Fruit fly (Drosophila melanogaster) whole organism, pupa: ENCODE data around the gene Myc.

ENCODE experiments used
- CG13204 ChIP-seq: fragments of 200-800 bp; sonication (Bioruptor generic); optimal IDR thresholded peaks from 2 replicates; lab custom pipeline; 2018; ENCODE audit warnings: missing biosample characterization, mild to moderate bottlenecking, missing genetic modification characterization, moderate library complexity
- CG17806 ChIP-seq: fragments of 200-800 bp; sonication (Bioruptor generic); optimal IDR thresholded peaks from 2 replicates; lab custom pipeline; 2018; ENCODE audit warnings: missing biosample characterization, mild to moderate bottlenecking, missing genetic modification characterization, moderate library complexity
- CG34367 ChIP-seq: fragments of 200-800 bp; sonication (Bioruptor generic); optimal IDR thresholded peaks from 2 replicates; lab custom pipeline; 2018; ENCODE audit warnings: missing biosample characterization, mild to moderate bottlenecking, missing genetic modification characterization
- CG8301 ChIP-seq: fragments of 200-800 bp; sonication (Bioruptor generic); optimal IDR thresholded peaks from 2 replicates; lab custom pipeline; 2018; ENCODE audit warnings: missing biosample characterization, mild to moderate bottlenecking, missing genetic modification characterization
- D1 ChIP-seq: fragments of 200-800 bp; sonication (Bioruptor generic); optimal IDR thresholded peaks from 2 replicates; lab custom pipeline; 2018; ENCODE audit warnings: missing biosample characterization, mild to moderate bottlenecking, missing genetic modification characterization, moderate library complexity
- EcR ChIP-seq: fragments of 200-800 bp; sonication (Bioruptor generic); optimal IDR thresholded peaks from 3 replicates; lab custom pipeline; 2019; ENCODE audit warnings: missing biosample characterization, missing genetic modification characterization, mild to moderate bottlenecking, moderate library complexity, missing genetic modification reagents
- Ets98B ChIP-seq: fragments of 200-800 bp; sonication (Bioruptor generic); IDR thresholded peaks from 2 replicates; pipeline ENCODE4 v1.3.6; 2022; ENCODE audit warnings: missing biosample characterization, missing genetic modification characterization
- fd96Ca ChIP-seq: fragments of 200-800 bp; sonication (Bioruptor generic); IDR thresholded peaks from 3 replicates; pipeline ENCODE4 v1.3.6; 2022; ENCODE audit warnings: missing biosample characterization, missing genetic modification characterization

- TF ChIP-seq Ets98B (GFP tag; lab: Robert Waterston, UW) (no peak), D1 (no peak), CG8301 (tag; lab: Kevin White, UChicago) (peak; percentile 59), fd96Ca (GFP tag; lab: Robert Waterston, UW) (no peak), CG13204 (GFP tag; lab: Kevin White, UChicago) (no peak), CG17806 (tag; lab: Kevin White, UChicago) (peak; percentile 56), EcR (no peak), CG34367 (tag; lab: Kevin White, UChicago) (peak; percentile 17)
Observed at dm6 chrX:3436183-3436582, 63.2 kb downstream of the Myc start.
